Fruit fly (Drosophila melanogaster) ovary, adult (tissue): Measurements from ENCODE around the gene CG9782.

Source experiments
- CG17801 ChIP-seq: fragments of 200-800 bp; optimal IDR thresholded peaks from 2 replicates; lab custom pipeline; 2019; ENCODE audit warnings: missing biosample characterization, mild to moderate bottlenecking, missing genetic modification characterization, moderate library complexity; ENCODE audit not compliant: partially characterized antibody

CG9782 gene

DNA sequence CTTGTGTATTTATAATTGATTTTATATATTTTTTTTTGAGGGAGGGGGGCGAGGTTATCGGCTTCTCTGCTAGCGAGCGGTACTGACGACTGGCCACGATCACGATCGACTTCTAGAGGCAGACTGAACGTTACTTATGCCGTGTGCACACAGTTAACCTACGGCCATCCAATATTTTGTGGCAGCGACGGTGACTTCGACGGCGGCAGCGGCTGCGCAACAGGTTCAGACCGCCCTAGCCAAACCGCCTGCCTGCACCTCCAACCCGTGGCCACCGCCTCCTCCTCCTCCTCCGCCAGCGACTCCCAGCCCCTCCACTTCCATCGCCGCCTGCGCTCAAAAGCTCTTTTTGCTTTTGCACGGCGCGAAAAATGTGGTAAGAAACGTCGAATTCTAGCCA is at the start of gene CG9782:
Gene CG9782, minus strand, starts transcription at position 128 of the 400 bp plus-strand sequence.
- no peak for TF ChIP-seq CG17801 (GFP tag; lab: Kevin White, UChicago)

DNA sequence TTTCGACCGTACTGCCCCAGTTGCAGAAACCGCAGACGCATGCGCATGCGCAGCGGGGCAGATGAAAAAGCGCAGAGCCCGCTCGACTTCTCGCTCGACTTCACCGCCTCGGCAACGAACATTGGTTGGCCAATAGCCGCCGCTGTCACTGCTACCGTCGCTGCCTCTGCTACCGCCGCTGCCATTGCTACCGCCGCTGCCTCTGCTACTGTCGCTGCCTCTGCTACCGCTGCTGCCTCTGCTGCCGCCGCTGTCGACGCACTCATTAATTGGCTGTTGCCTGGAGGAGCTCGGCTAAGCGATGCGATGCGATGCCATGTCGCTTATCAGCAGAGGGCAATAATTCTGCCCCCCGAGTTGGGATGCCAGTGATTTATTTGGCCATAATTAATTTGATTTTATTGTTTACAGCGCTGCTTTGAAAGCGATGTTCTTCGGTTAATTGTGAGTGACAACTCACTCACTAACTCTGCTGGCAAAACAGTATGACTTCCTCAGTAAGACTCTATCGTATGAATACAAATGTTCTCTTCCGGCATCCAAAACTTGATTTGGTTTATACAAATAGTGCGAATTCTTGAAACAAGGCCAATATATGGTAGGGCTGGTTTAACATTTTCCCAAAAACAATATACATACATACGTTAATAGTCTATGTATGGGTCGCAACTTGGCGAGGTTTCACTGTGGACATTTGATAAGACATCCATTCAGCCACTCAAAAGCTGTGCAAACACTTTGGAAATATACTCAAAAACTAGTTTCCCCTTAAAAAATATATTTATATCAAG is 49.5 kb upstream of the CG9782 start:
- no peak for TF ChIP-seq CG17801 (GFP tag; lab: Kevin White, UChicago)

DNA sequence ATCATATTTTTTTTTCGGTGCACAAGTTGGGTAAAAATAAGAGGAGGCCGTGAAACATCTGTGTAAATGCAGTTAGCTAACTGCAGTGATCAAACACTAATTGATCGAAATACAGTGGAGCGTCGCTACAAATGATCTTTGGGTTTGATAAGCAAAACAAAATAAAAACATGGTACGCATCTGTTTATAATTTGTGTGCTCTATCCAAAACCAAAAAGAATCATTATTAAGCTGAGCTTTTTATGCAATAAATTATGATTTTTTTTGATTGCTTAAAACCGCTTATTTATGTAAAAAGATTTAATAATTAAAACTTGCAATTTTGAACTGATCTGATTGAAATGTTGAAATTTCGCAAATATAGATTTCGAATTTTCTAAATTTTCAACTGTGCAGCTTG is 48.9 kb upstream of the CG9782 start:
- no peak for TF ChIP-seq CG17801 (GFP tag; lab: Kevin White, UChicago)

DNA sequence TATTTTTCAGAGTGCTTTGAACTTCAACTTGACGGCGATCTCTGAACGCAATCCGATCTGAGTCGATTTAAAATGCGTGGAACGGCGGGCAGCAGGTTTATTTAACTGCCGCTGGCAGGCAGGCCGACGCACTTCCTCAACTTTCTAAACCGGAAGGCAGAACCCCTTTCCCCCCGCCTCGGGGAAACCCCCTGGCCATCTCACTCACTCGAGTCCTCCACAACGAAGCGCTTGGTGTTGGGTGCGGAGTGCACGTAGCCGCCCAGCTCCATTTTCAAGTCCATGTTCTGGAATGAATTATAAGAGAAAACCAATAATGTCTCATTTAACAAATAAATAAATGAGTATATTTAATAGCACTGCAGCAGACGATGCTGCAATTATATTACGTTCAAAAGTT is 48.5 kb upstream of the CG9782 start:
- TF ChIP-seq CG17801 (GFP tag; lab: Kevin White, UChicago) = no peak

DNA sequence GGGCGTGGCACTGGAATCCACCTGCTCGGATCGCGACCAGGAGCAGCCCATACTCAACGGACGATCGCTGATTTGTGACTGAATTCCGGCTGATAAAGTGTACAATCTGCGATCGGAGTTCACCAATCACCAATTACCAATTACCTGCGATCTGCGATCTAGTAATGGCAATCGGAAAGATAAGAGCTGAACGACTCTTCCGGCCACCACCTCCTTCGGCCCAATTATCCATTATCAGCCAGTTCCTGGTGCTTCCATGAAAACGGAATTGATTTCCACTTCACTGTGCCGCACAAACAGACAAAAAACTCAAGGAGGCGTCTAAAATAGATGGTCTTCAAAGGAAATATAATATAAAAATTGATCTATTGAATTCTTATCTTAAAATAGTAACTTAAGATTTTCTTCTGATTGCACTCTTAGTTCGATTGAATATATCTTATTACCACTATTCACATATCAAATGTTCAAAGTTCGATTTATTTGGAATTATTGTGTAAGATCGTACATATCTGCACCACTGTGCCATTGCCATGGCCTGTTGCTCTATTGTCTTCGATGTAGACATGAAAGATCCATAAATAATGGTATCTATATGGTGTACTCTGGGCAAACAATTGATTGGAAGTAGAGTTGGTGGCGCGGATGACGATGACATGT is 43.1 kb upstream of the CG9782 start, which contains the start of gene CG15865:
Gene CG15865, minus strand, starts transcription at position 51 of the 660 bp plus-strand sequence.
- no peak for TF ChIP-seq CG17801 (GFP tag; lab: Kevin White, UChicago)

DNA sequence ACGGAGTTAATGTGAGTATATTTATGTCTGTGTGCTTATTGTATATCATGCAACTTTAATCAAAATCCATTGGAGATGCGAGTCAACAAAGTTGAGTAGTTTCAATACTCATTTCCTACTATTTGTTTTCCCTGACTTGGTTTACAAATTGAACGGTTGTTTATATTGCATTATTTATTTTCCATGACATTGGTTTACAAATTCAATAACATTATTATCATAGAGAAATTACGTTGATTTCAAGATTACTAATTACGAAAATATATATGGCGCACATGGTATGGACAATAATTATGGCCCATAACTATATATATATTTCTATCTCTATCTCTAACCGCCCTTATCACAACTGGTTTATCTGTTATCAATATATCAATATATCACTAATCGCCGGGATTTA is 39.2 kb upstream of the CG9782 start:
- no peak for TF ChIP-seq CG17801 (GFP tag; lab: Kevin White, UChicago)

DNA sequence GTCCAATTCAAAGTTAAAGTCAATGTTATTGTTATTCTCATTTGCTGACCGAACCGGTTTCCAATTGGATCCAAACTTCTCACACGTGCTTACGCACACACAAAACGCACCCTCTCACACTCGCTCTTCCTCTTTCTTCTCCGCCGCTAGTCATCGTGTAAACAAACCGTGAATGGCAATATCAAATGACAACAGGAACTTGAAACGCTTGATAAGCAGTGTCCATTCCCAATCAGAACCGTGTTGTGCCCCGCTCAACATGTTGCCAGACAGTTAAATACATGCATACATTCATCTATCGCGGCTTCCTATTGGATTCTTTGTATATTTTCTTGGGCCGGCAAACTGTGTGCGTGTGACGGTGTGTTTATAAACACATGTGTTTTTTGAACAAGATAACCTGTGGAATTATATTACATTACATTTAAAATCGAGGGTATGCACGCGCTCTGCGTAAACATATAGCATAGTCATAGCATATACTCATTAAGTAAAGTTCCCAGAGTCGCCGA is 34.4 kb upstream of the CG9782 start:
- TF ChIP-seq CG17801 (GFP tag; lab: Kevin White, UChicago) = no peak

DNA sequence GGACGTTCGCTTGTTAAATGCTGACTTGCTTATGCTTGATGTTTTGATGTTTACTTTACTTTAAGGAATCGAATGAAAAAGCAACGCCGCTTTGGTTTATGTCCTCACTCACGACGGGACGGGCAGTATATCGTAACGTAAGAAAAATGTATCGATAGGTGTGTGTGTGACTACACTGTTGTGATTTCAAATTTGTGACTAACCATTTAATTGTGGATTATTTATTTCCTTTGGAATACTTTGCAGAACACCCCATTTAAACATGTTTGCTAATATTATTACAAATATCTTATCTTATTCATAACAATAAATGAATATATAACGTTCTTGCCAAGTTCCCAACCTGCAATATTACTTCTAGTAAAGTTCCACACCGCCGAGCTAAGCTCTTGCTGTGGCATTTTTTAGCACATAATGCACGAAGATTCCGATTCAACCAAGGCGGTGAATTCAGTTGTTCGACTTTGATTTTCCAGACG is 33.6 kb upstream of the CG9782 start, which contains the start of the genes Nemp and r:
Gene Nemp, minus strand, starts transcription at position 85 of the 479 bp plus-strand sequence.
Gene r, plus strand, starts transcription at position 429 of the 479 bp plus-strand sequence.
- TF ChIP-seq CG17801 (GFP tag; lab: Kevin White, UChicago) = no peak

DNA sequence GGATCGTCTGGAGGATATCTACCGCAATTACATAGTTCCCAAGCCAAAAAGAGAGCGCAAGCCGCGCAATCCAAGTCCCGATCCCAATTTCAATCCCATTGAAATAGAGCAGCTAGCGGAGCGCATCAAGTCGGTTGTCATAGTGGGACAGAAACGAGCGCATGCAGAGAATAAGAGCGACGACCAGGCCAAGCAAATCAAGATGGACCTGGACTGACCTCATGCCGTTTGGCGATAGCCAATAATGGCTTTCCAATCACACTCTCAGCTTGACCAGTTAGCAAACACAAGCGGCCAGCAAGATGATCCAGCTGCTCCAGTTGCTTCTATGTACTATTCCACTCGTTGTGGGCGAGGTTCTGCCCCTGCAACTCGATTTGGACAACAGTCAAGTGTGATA is 30.2 kb upstream of the CG9782 start:
- no peak for TF ChIP-seq CG17801 (GFP tag; lab: Kevin White, UChicago)

DNA sequence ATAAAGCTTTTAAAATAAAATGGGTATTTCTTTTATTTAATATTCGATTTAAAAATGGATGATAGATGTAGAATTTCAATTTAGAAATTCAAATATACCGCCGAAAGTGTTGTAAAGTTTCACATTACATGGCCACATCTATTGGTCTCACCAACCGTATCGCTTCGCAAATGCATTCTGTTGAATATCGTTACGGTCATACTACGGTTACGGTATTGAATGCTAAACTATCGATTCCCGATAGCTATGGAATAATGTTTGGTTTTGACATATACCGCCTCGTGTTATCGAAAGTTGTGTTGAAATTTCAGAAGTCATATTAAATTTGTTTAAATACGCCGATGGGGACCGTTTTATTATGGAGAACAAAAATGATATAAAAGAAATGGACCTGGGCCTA is 29.7 kb upstream of the CG9782 start, which contains the start of the genes CG32573 and CG42512:
Gene CG32573, plus strand, starts transcription at position 279 of the 400 bp plus-strand sequence.
Gene CG42512, plus strand, starts transcription at position 279 of the 400 bp plus-strand sequence.
- no peak for TF ChIP-seq CG17801 (GFP tag; lab: Kevin White, UChicago)

DNA sequence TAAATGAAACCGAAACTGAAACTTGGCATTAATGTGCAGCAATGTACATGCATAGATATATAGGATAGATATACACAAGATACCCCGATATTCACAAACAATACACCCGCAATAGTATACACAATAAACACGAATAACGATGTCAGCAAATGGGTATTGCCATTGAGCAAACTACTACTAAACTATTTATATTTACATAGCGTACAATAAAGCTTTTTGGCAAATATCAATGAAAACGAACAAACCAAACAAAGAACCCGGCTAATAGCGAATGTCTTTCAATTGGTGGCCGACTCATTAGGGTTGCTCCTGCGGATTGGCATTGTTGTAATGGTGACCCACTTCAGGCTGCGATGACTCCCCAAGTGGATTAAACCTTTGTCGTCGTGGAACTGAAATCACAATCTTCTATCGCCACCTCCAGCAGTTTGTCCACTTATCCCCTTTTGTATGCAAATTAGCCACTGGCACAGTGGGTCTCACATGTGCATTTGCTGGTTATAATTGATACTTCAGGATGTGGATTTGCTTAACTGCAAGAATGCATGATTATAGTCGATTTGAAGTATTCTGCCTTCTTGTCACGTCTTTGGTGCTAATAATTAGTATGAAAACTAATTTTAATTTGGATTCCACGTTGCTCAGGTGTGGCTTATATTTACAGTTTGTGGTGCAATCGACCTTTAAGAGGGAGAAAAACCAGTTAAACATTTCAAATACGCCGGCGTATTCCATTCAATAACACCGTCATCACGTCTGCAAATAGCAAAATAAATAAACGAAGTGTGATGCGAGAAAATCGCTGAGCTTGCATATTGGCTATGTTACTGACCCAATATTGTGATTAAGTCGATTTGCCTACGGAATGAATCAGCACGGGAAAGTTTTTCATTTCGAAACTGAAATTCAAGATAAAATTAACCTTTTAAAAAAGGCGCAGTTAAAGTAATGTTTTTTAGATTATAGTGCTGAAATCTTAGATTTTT is 29.0 kb upstream of the CG9782 start:
- TF ChIP-seq CG17801 (GFP tag; lab: Kevin White, UChicago) = no peak

DNA sequence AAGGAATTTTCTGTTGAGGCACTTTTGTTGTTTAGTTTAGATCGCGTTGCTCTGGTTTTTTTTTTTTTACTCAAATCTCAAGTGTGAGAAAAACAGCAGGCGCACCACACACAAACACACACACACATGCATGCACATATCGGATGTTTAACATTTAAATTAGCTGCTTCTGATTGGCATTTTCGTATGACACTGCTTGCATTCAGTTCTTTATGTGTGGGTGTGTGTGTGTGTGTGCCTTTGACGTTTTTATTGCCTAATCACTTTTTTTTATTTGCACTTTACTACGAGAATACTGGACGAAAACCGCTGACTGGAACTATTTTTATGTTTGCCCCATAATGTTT is 27.0 kb upstream of the CG9782 start:
- no peak for TF ChIP-seq CG17801 (GFP tag; lab: Kevin White, UChicago)

DNA sequence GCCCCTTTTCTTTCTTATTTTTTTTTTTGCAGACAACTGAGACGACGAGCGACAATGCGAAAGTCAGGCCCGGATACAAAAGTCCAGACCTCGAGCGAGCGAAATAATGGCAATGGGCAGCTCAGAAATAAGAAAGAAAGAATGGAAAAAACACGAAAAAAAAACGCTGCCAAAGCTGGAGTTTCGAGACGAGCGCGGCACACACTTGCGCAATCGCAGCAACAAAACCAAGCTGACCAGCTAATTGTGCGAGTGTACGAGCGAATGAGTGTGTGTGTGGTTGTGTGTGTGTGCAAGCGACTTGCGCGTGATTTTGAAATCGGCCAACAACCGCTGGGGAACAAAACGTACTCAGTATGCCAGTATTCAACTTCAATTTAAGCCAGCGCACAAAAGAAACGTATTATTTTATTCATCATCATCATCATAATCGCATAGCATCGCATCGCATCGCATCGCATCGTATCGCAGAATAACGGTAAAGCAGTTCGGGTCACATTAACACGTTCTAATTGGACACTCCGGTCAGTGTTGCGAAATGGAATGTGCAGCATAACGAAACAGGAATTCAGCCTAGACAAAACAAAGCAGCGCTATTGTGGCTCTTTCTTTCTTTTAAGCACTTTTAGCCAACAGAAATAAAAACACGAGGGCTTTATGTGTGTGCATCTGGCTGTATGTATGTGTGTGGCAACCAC is 26.5 kb upstream of the CG9782 start:
- no peak for TF ChIP-seq CG17801 (GFP tag; lab: Kevin White, UChicago)
